Fruit fly (Drosophila melanogaster) whole organism, embryonic: ENCODE data around the gene CG3764.

Experiments
- Bgb ChIP-seq: fragments of 200-800 bp; sonication (Bioruptor generic); IDR thresholded peaks from 2 replicates; pipeline ENCODE4 v1.3.6; 2022; ENCODE audit warnings: missing biosample characterization, missing genetic modification characterization; ENCODE audit not compliant: partially characterized antibody
- BtbVII ChIP-seq: fragments of 200-800 bp; sonication (Bioruptor generic); optimal IDR thresholded peaks from 3 replicates; lab custom pipeline; 2017; ENCODE audit warnings: missing biosample characterization, mild to moderate bottlenecking, missing genetic modification characterization
- CG10209 ChIP-seq: fragments of 200-800 bp; sonication (Bioruptor generic); optimal IDR thresholded peaks from 3 replicates; lab custom pipeline; 2017; ENCODE audit warnings: missing biosample characterization, mild to moderate bottlenecking, missing genetic modification characterization, missing genetic modification reagents
- CG11560 ChIP-seq: fragments of 200-800 bp; sonication (Bioruptor generic); IDR thresholded peaks from 3 replicates; pipeline ENCODE4 v1.3.6; 2022; ENCODE audit warnings: missing biosample characterization, missing genetic modification characterization
- CG13123 ChIP-seq: fragments of 200-800 bp; sonication (Bioruptor generic); optimal IDR thresholded peaks from 2 replicates; lab custom pipeline; 2016; ENCODE audit warnings: missing biosample characterization, missing genetic modification characterization
- CG13424 ChIP-seq: fragments of 200-800 bp; sonication (Bioruptor generic); optimal IDR thresholded peaks from 2 replicates; lab custom pipeline; 2019; ENCODE audit warnings: missing biosample characterization, mild to moderate bottlenecking, missing genetic modification characterization, moderate library complexity
- CG14667 ChIP-seq: fragments of 200-800 bp; sonication (Bioruptor generic); IDR thresholded peaks from 2 replicates; pipeline ENCODE4 v1.3.6; 2022; ENCODE audit warnings: missing biosample characterization, missing genetic modification characterization
- CG15479 ChIP-seq: fragments of 200-800 bp; sonication (Bioruptor generic); optimal IDR thresholded peaks from 3 replicates; lab custom pipeline; 2019; ENCODE audit warnings: missing biosample characterization, mild to moderate bottlenecking, missing genetic modification characterization, moderate library complexity
- CG15601 ChIP-seq: fragments of 200-800 bp; sonication (Bioruptor generic); optimal IDR thresholded peaks from 3 replicates; lab custom pipeline; 2019; ENCODE audit warnings: missing biosample characterization, mild to moderate bottlenecking, missing genetic modification characterization, moderate library complexity
- CG18011 ChIP-seq: fragments of 200-800 bp; sonication (Bioruptor generic); optimal IDR thresholded peaks from 2 replicates; lab custom pipeline; 2017; ENCODE audit warnings: missing biosample characterization, missing genetic modification characterization, mild to moderate bottlenecking, moderate library complexity, missing genotype
- CG34224 ChIP-seq: fragments of 200-800 bp; sonication (Bioruptor generic); IDR thresholded peaks from 3 replicates; pipeline ENCODE4 v1.3.6; 2022; ENCODE audit warnings: missing biosample characterization, missing genetic modification characterization; ENCODE audit not compliant: partially characterized antibody
- CG6254 ChIP-seq: fragments of 200-800 bp; sonication (Bioruptor generic); optimal IDR thresholded peaks from 3 replicates; lab custom pipeline; 2017; ENCODE audit warnings: mild to moderate bottlenecking, missing biosample characterization, missing genetic modification reagents, missing genetic modification characterization
- CG6272 ChIP-seq: fragments of 200-800 bp; sonication (Bioruptor generic); IDR thresholded peaks from 2 replicates; pipeline ENCODE4 v1.3.6; 2022; ENCODE audit warnings: missing biosample characterization, missing genetic modification characterization
- CG7963 ChIP-seq: fragments of 200-800 bp; sonication (Bioruptor generic); IDR thresholded peaks from 3 replicates; pipeline ENCODE4 v1.3.6; 2022; ENCODE audit warnings: missing biosample characterization, missing genetic modification characterization; ENCODE audit not compliant: partially characterized antibody
- CG9932 ChIP-seq: fragments of 200-800 bp; sonication (Bioruptor generic); IDR thresholded peaks from 2 replicates; pipeline ENCODE4 v1.3.6; 2022; ENCODE audit warnings: missing biosample characterization, missing genetic modification characterization
- CTCF ChIP-seq: fragments of 200-800 bp; sonication (Bioruptor generic); optimal IDR thresholded peaks from 2 replicates; lab custom pipeline; 2017; ENCODE audit warnings: missing biosample characterization, mild to moderate bottlenecking, missing genetic modification characterization, moderate library complexity
- Chrac-16 ChIP-seq: fragments of 200-800 bp; sonication (Bioruptor generic); optimal IDR thresholded peaks from 3 replicates; lab custom pipeline; 2016; ENCODE audit warnings: missing biosample characterization, missing genetic modification characterization
- Dll ChIP-seq: fragments of 200-800 bp; sonication (Bioruptor generic); IDR thresholded peaks from 4 replicates; pipeline ENCODE4 v1.3.6; 2022; ENCODE audit warnings: missing biosample characterization, missing genetic modification characterization; ENCODE audit not compliant: partially characterized antibody
- Doc3 ChIP-seq: fragments of 200-800 bp; sonication (Bioruptor generic); IDR thresholded peaks from 3 replicates; pipeline ENCODE4 v1.3.6; 2022; ENCODE audit warnings: missing biosample characterization, missing genetic modification characterization; ENCODE audit not compliant: partially characterized antibody
- Ets65A ChIP-seq: fragments of 200-800 bp; sonication (Bioruptor generic); peaks from one replicate; lab custom pipeline; 2016; ENCODE audit warnings: missing biosample characterization, missing genetic modification characterization
- Ets97D ChIP-seq: fragments of 200-800 bp; sonication (Bioruptor generic); optimal IDR thresholded peaks from 3 replicates; lab custom pipeline; 2016; ENCODE audit warnings: missing biosample characterization, missing genetic modification characterization
- HLH4C ChIP-seq: fragments of 200-800 bp; sonication (Bioruptor generic); IDR thresholded peaks from 3 replicates; pipeline ENCODE4 v1.3.6; 2022; ENCODE audit warnings: missing biosample characterization, missing genetic modification characterization; ENCODE audit not compliant: partially characterized antibody
- Jarid2 ChIP-seq: fragments of 200-800 bp; sonication (Bioruptor generic); optimal IDR thresholded peaks from 3 replicates; lab custom pipeline; 2017; ENCODE audit warnings: mild to moderate bottlenecking, missing biosample characterization, missing genetic modification reagents, missing genetic modification characterization
- Lpt ChIP-seq: fragments of >200 bp; optimal IDR thresholded peaks from 2 replicates; lab custom pipeline; 2018; ENCODE audit warnings: missing biosample characterization, missing genetic modification characterization
- MBD-R2 ChIP-seq: fragments of 200-800 bp; sonication (Bioruptor generic); IDR thresholded peaks from 2 replicates; pipeline ENCODE4 v1.3.6; 2022; ENCODE audit warnings: missing biosample characterization, missing genetic modification characterization
- MTF-1 ChIP-seq: fragments of 200-800 bp; sonication (Bioruptor generic); optimal IDR thresholded peaks from 2 replicates; lab custom pipeline; 2018; ENCODE audit warnings: missing biosample characterization, mild to moderate bottlenecking, missing genetic modification characterization, borderline replicate concordance
- Med ChIP-seq: fragments of 200-800 bp; sonication (Bioruptor generic); peaks from one replicate; lab custom pipeline; 2016; ENCODE audit warnings: missing biosample characterization, missing genetic modification characterization, mild to moderate bottlenecking, inconsistent platforms, moderate library complexity
- NC2β ChIP-seq: fragments of 200-800 bp; sonication (Bioruptor generic); optimal IDR thresholded peaks from 2 replicates; lab custom pipeline; 2016; ENCODE audit warnings: missing biosample characterization, missing genetic modification characterization
- Six4 ChIP-seq: fragments of 200-800 bp; sonication (Bioruptor generic); optimal IDR thresholded peaks from 2 replicates; lab custom pipeline; 2016; ENCODE audit warnings: missing biosample characterization, missing genetic modification characterization
- aop ChIP-seq: fragments of 200-800 bp; sonication (Bioruptor generic); IDR thresholded peaks from 2 replicates; pipeline ENCODE4 v1.3.6; 2022; ENCODE audit warnings: missing biosample characterization, missing genetic modification characterization
- bbx ChIP-seq: fragments of 200-800 bp; sonication (Bioruptor generic); IDR thresholded peaks from 2 replicates; pipeline ENCODE4 v1.3.6; 2022; ENCODE audit warnings: missing biosample characterization, missing genetic modification characterization; ENCODE audit not compliant: partially characterized antibody
- cas ChIP-seq: fragments of 200-800 bp; sonication (Bioruptor generic); IDR thresholded peaks from 2 replicates; pipeline ENCODE4 v1.3.6; 2022; ENCODE audit warnings: missing biosample characterization, missing genetic modification characterization
- crol ChIP-seq: fragments of 200-800 bp; sonication (Bioruptor generic); IDR thresholded peaks from 2 replicates; pipeline ENCODE4 v1.3.6; 2022; ENCODE audit warnings: missing biosample characterization, missing genetic modification characterization
- danr ChIP-seq: fragments of 200-800 bp; sonication (Bioruptor generic); IDR thresholded peaks from 2 replicates; pipeline ENCODE4 v1.3.6; 2022; ENCODE audit warnings: missing biosample characterization, missing genetic modification characterization
- fd3F ChIP-seq: fragments of 200-800 bp; sonication (Bioruptor generic); optimal IDR thresholded peaks from 2 replicates; lab custom pipeline; 2018; ENCODE audit warnings: missing biosample characterization, mild to moderate bottlenecking, missing genetic modification characterization, moderate library complexity
- gce ChIP-seq: fragments of 200-800 bp; sonication (Bioruptor generic); IDR thresholded peaks from 3 replicates; pipeline ENCODE4 v1.3.6; 2022; ENCODE audit warnings: missing biosample characterization, missing genetic modification characterization
- gfzf ChIP-seq: fragments of 200-800 bp; sonication (Bioruptor generic); optimal IDR thresholded peaks from 2 replicates; lab custom pipeline; 2016; ENCODE audit warnings: missing biosample characterization, mild to moderate bottlenecking, missing genetic modification characterization, moderate library complexity
- gsb ChIP-seq: fragments of 200-800 bp; sonication (Bioruptor generic); IDR thresholded peaks from 2 replicates; pipeline ENCODE4 v1.3.6; 2022; ENCODE audit warnings: missing biosample characterization, missing genetic modification characterization
- hb ChIP-seq: fragments of 200-800 bp; sonication (Bioruptor generic); IDR thresholded peaks from 3 replicates; pipeline ENCODE4 v1.3.6; 2022; ENCODE audit warnings: missing biosample characterization, missing genetic modification characterization; ENCODE audit not compliant: partially characterized antibody
- hkb ChIP-seq, 2 experiments: fragments of 200-800 bp in 1 of 2; fragments of >200 bp in 1 of 2; sonication (Bioruptor generic) in 1 of 2; IDR thresholded peaks in 1 of 2; optimal IDR thresholded peaks in 1 of 2; 2 replicates each; pipeline versions ENCODE4 v1.3.6 to Lab custom; 2017 to 2022; ENCODE audit warnings: missing biosample characterization in 1 of 2, missing genetic modification characterization in 1 of 2
- jigr1 ChIP-seq: fragments of 200-800 bp; sonication (Bioruptor generic); IDR thresholded peaks from 3 replicates; pipeline ENCODE4 v1.3.6; 2022; ENCODE audit warnings: missing biosample characterization, missing genetic modification characterization
- mirr ChIP-seq: fragments of 200-800 bp; sonication (Bioruptor generic); optimal IDR thresholded peaks from 3 replicates; lab custom pipeline; 2018; ENCODE audit warnings: missing biosample characterization, mild to moderate bottlenecking, missing genetic modification characterization
- mld ChIP-seq: fragments of 200-800 bp; sonication (Bioruptor generic); IDR thresholded peaks from 3 replicates; pipeline ENCODE4 v1.3.6; 2022; ENCODE audit warnings: missing biosample characterization, missing genetic modification characterization; ENCODE audit not compliant: partially characterized antibody
- nerfin-2 ChIP-seq: fragments of 200-800 bp; sonication (Bioruptor generic); IDR thresholded peaks from 2 replicates; pipeline ENCODE4 v1.3.6; 2022; ENCODE audit warnings: missing biosample characterization, missing genetic modification characterization; ENCODE audit not compliant: partially characterized antibody
- pita ChIP-seq: fragments of 200-800 bp; sonication (Bioruptor generic); optimal IDR thresholded peaks from 2 replicates; lab custom pipeline; 2017; ENCODE audit warnings: missing biosample characterization, mild to moderate bottlenecking, missing genetic modification characterization
- row ChIP-seq: fragments of 200-800 bp; sonication (Bioruptor generic); IDR thresholded peaks from 3 replicates; pipeline ENCODE4 v1.3.6; 2022; ENCODE audit warnings: missing biosample characterization, missing genetic modification characterization
- sens ChIP-seq: fragments of 200-800 bp; sonication (Bioruptor generic); peaks from one replicate; lab custom pipeline; 2016; ENCODE audit warnings: missing biosample characterization, missing genetic modification characterization
- sr ChIP-seq: fragments of 200-800 bp; sonication (Bioruptor generic); IDR thresholded peaks from 3 replicates; pipeline ENCODE4 v1.3.6; 2022; ENCODE audit warnings: missing biosample characterization, missing genetic modification characterization
- unpg ChIP-seq: fragments of 200-800 bp; sonication (Bioruptor generic); optimal IDR thresholded peaks from 3 replicates; lab custom pipeline; 2018; ENCODE audit warnings: missing biosample characterization, mild to moderate bottlenecking, missing genetic modification characterization, moderate library complexity
- vvl ChIP-seq: fragments of 200-800 bp; sonication (Bioruptor generic); IDR thresholded peaks from 2 replicates; pipeline ENCODE4 v1.3.6; 2022; ENCODE audit warnings: missing biosample characterization, missing genetic modification characterization
- zen2 ChIP-seq: fragments of 200-800 bp; sonication (Bioruptor generic); IDR thresholded peaks from 3 replicates; pipeline ENCODE4 v1.3.6; 2022; ENCODE audit warnings: missing biosample characterization, missing genetic modification characterization; ENCODE audit not compliant: partially characterized antibody

Gene CG3764

DNA sequence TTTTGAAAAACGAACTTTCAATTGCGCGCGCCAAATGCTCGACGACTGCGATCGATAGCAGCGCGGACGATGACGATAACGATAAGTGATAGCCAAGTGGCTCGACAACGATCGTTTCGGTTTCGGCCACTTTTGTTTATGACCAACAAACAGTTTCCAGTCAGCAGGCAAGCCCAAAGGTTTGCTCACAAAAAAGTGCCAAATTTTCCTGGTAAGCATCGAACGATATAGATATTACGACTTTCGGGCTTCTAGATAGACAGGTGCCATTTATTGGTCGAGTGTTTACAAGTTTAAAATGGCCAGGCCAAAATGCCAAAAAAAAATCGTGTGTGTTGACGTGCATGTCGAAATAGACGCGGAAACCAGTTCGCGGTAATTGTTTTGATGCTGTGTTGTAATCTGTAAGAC lies 43.1 kb upstream of the CG3764 start, which contains the start of gene CG7724 (continued):
- no peak for TF ChIP-seq MTF-1 (GFP tag; lab: Kevin White, UChicago)
- TF ChIP-seq HLH4C (GFP tag; lab: Robert Waterston, UW): peak; percentile 95
- TF ChIP-seq MBD-R2: peak; percentile 39; the same call in 1 of the 2 replicates
- no peak for TF ChIP-seq vvl (GFP tag; lab: Robert Waterston, UW)
- TF ChIP-seq CTCF: peak; percentile 14
- TF ChIP-seq mld: peak; percentile 85
- no peak for TF ChIP-seq aop (GFP tag; lab: Robert Waterston, UW)
- TF ChIP-seq Ets65A: peak; percentile 79
- TF ChIP-seq CG13424 (tag; lab: Kevin White, UChicago): no peak
- TF ChIP-seq row (GFP tag; lab: Robert Waterston, UW): no peak
- TF ChIP-seq Bgb (GFP tag; lab: Robert Waterston, UW): peak; percentile 88
- no peak for TF ChIP-seq CG14667 (GFP tag; lab: Robert Waterston, UW)
- TF ChIP-seq CG34224 (GFP tag; lab: Robert Waterston, UW): peak; percentile 90
- no peak for TF ChIP-seq hkb (optimal IDR thresholded peaks at IDR 0.05; lab: Kevin White, UChicago)
- TF ChIP-seq hkb (GFP tag; IDR thresholded peaks at IDR 0.05; lab: Robert Waterston, UW): 0 out of 2 replicates have a peak, but pooled peaks have one; percentile 27
- peak; percentile 15 for TF ChIP-seq mirr (GFP tag; lab: Kevin White, UChicago)
- TF ChIP-seq zen2 (GFP tag; lab: Robert Waterston, UW): peak; percentile 90
- peak; percentile 83 for TF ChIP-seq Dll
- peak; percentile 92 for TF ChIP-seq nerfin-2 (GFP tag; lab: Robert Waterston, UW)
- TF ChIP-seq hb: peak; percentile 81
- no peak for TF ChIP-seq CG6254 (GFP tag; lab: Kevin White, UChicago)
- TF ChIP-seq unpg (GFP tag; lab: Kevin White, UChicago): no peak
- no peak for TF ChIP-seq CG13123 (GFP tag; lab: Kevin White, UChicago)
- no peak for TF ChIP-seq gsb (GFP tag; lab: Robert Waterston, UW)
- no peak for TF ChIP-seq fd3F (GFP tag; lab: Kevin White, UChicago)
- no peak for TF ChIP-seq sr (GFP tag; lab: Robert Waterston, UW)
- TF ChIP-seq CG18011 (GFP tag; lab: Kevin White, UChicago): peak; percentile 5
- TF ChIP-seq Doc3 (GFP tag; lab: Robert Waterston, UW): peak; percentile 74
- no peak for TF ChIP-seq CG9932 (GFP tag; lab: Robert Waterston, UW)
- TF ChIP-seq Six4: no peak
- TF ChIP-seq cas (GFP tag; lab: Robert Waterston, UW): no peak
- TF ChIP-seq sens (GFP tag; lab: Kevin White, UChicago): peak; percentile 51
- no peak for TF ChIP-seq CG10209 (GFP tag; lab: Kevin White, UChicago)
- TF ChIP-seq NC2β (GFP tag; lab: Kevin White, UChicago): no peak
- no peak for TF ChIP-seq CG15601 (tag; lab: Kevin White, UChicago)
- no peak for TF ChIP-seq CG11560
- TF ChIP-seq CG7963: peak; percentile 91
- TF ChIP-seq BtbVII (GFP tag; lab: Kevin White, UChicago): no peak
- no peak for TF ChIP-seq gce
- no peak for TF ChIP-seq danr (GFP tag; lab: Robert Waterston, UW)
- peak; percentile 88 for TF ChIP-seq bbx (GFP tag; lab: Robert Waterston, UW)
- no peak for TF ChIP-seq Lpt (GFP tag; lab: Kevin White, UChicago)
- no peak for TF ChIP-seq Chrac-16
- peak; percentile 2 for TF ChIP-seq Ets97D
- peak; percentile 75 for TF ChIP-seq Med (GFP tag; lab: Kevin White, UChicago)
- peak; percentile 31 for TF ChIP-seq Jarid2
- no peak for TF ChIP-seq crol (GFP tag; lab: Robert Waterston, UW)
- no peak for TF ChIP-seq jigr1 (GFP tag; lab: Robert Waterston, UW)
- no peak for TF ChIP-seq CG15479 (GFP tag; lab: Kevin White, UChicago)
- no peak for TF ChIP-seq pita (GFP tag; lab: Kevin White, UChicago)
- peak; percentile 6 for TF ChIP-seq gfzf (GFP tag; lab: Kevin White, UChicago)
- TF ChIP-seq CG6272: no peak
